Worm (Caenorhabditis elegans): ENCODE measurements around the gene vha-4.

The vha-4 gene

ce11 chrII:7880373-7880862 is 1.3 kb upstream of the vha-4 start, which contains the start of gene perm-1:
perm-1 (plus strand) TSS chrII:7880812.
- no peak for TF ChIP-seq unc-62 (GFP tag; optimal IDR thresholded peaks at IDR 0.05)

DNA sequence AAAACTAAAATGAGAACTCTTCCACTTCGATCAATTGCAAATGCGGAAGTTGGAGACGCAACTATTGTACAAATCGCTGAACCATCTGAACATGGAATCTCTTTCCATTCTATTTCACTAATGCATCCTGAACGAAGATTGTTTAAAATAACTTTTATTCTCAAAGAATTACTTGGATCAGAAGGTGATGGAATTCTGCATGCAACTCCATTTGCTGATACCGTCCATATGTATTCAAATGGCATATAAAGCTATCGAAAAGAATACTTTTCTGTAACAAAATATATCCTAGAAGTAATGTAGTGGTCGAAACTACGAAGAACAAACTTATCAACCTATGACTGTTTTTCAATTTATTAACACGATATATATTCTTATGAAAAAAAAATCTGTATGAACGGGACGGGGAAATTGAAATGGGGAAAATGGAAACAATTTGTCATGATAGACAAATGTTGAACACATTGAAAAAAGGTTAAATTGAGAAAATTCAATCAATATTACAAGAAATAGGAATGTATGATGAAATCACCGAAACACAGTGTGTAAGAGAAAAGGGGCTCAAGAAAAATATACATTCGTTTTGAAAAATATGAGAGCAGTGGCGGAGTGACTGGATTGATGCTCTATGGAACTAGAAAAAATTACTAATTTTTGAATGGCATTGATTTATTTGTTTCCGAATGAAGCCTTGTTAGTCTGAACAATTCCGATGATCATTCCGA is 1.2 kb downstream of the vha-4 start, which contains the start of gene T01H3.2:
TSS of gene T01H3.2 (minus strand) at position 251 of the 725 bp plus-strand sequence.
- TF ChIP-seq unc-62 (GFP tag; optimal IDR thresholded peaks at IDR 0.05), result no peak

- TF ChIP-seq unc-62 (GFP tag; optimal IDR thresholded peaks at IDR 0.05), result no peak
Measured at ce11 chrII:7873843-7874372, 5.2 kb downstream of the vha-4 start, which contains the start of gene T01H3.3. T01H3.3 (minus strand) TSS chrII:7873893.

DNA sequence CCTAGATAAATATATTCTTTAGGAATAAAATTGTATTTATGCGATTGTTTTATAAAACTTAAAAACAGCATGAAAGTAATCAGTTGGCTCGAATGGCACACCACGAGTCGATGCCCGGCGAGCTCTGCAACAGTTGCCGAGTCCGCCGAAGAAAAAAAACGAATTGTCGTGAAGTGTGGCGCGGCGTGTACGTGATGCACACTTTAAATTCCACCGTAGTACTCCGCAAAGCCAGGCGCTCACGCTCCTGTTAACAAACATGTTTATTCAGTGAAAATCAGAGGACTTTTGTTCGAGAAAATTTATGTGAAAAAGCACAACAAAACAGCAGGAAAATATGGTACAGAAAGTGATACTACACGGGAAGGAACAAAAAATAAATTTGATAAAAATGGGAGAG is 8.5 kb downstream of the vha-4 start:
- TF ChIP-seq unc-62 (GFP tag; optimal IDR thresholded peaks at IDR 0.05), result no peak

DNA sequence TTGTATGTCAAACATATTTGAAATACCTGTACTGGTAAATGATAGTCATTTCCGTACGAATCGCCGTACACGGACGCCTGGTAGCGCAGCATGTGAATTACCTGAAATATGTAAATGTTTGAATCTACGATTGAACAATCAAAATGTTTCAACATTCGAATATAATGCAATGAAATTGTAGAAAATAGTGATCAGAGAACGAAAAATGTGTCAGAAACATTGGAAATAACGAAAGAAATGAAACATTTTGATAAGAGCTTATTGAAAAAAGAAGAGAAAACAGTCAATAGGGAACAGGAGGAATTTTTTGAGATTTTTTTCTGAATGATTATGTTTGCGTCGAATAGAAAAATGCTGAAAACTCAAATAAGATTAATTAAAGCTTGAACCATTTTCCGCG is 9.1 kb downstream of the vha-4 start, which contains the start of gene ztf-17:
TSS of gene ztf-17 (minus strand) at position 101 of the 400 bp plus-strand sequence.
- no peak for TF ChIP-seq unc-62 (GFP tag; optimal IDR thresholded peaks at IDR 0.05)

DNA sequence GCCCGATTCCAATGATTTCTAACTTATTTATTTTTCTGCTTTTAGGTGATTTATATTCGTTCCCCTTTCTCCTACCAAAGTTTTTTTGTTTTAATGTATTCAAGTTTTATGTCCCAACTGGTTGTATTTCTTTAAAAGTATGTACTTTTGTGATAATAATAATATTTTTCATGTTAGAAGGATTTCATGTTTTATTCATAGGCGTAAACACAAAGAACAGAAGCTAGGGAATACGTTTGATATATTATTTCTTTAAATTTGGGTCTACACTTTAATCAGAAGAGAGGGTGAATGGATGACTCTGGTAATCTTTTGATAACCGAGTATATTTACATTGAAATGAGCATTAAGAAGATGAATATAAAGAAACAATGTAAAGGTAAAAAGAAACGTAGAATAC is 13.0 kb downstream of the vha-4 start:
- TF ChIP-seq unc-62 (GFP tag; optimal IDR thresholded peaks at IDR 0.05), result no peak

- no peak for TF ChIP-seq unc-62 (GFP tag; optimal IDR thresholded peaks at IDR 0.05)
Measured at ce11 chrII:7864892-7865291, 14.2 kb downstream of the vha-4 start.

ce11 chrII:7864207-7864606 is 14.9 kb downstream of the vha-4 start, which contains the start of gene ostb-1:
ostb-1 (plus strand) TSS chrII:7864507.
- TF ChIP-seq unc-62 (GFP tag; optimal IDR thresholded peaks at IDR 0.05), result no peak

DNA sequence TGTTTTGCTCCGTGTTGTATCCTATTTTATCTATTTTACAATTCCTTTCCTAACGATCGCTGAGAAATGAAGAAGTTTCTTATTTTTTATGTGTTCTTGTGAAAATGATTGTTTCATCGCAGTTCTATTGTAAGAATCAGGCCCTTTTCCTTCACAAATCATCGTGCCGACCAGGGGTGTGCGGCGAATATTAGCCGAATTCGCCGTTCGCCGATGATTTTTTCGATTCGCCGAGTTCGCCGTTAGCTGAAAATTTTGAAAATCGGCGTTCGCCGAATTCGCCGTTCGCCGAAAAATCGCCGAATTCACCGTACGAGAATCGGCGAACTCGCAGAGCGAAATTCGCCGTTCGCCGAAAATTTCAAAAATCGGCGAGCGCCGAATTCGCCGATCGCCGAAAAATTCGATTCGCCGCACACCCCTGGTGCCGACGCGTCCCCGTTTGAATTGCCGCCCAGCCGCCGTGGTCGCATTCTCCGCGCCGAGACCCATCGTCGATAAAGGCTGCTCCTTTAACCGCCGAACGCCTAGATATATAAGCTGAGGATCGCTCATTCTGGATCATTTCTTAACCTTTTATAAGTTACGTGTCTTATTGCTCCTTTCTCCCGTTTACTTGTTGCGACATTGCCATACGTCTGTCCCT is 15.5 kb downstream of the vha-4 start:
- no peak for TF ChIP-seq unc-62 (GFP tag; optimal IDR thresholded peaks at IDR 0.05)

DNA sequence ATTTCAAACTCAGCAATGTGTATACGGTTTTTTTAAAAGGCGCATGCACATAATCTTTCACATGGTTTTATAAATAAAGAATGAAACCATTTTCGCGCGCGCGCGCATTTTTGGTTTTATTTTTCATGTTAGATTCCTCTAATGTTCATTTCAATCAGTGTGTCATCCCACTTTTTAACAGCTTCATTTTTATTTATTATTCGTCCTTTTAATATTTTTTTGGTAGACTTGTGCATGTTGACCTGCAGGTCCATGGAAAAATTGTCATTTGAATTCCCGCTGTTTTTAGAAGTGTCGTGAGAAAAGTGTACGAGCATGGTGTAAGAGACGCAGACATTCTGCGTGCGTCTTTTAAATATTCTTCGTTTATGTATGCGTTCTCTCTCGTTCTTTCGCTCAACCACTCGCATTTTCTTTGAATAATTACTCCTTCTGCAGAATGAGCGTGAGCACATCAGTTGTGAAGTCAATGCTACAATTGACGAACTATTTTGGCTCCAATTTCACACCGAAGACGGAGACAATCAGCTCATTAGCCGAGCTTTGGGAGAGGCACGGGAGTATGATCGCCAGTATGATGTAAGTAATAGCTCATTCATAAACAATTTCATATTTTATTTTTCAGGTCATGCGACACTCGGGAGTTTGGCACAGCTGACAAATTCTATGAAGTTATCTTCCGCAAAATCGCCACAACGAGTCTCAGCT is 18.7 kb downstream of the vha-4 start, which contains the start of gene lin-5:
TSS of gene lin-5 (plus strand) at position 354 of the 708 bp plus-strand sequence.
- no peak for TF ChIP-seq unc-62 (GFP tag; optimal IDR thresholded peaks at IDR 0.05)

- TF ChIP-seq unc-62 (GFP tag; optimal IDR thresholded peaks at IDR 0.05), result no peak
Measured at ce11 chrII:7858101-7858500, 21.0 kb downstream of the vha-4 start, which contains the start of gene sds-22. sds-22 (plus strand) TSS chrII:7858401.

ce11 chrII:7857485-7858010 is 21.6 kb downstream of the vha-4 start, which contains the start of the genes cec-3 and T09A5.15:
cec-3 (minus strand) TSS chrII:7857600.
T09A5.15 (plus strand) TSS chrII:7857960.
- TF ChIP-seq unc-62 (GFP tag; optimal IDR thresholded peaks at IDR 0.05), result no peak

ce11 chrII:7855619-7856018 is 23.5 kb downstream of the vha-4 start, which contains the start of gene mdmh-35:
mdmh-35 (minus strand) TSS chrII:7855719.
- no peak for TF ChIP-seq unc-62 (GFP tag; optimal IDR thresholded peaks at IDR 0.05)

- TF ChIP-seq unc-62 (GFP tag; optimal IDR thresholded peaks at IDR 0.05), result no peak
Measured at ce11 chrII:7854942-7855341, 24.2 kb downstream of the vha-4 start, which contains the start of gene mdt-10. mdt-10 (minus strand) TSS chrII:7855042.

ce11 chrII:7853679-7854078 is 25.4 kb downstream of the vha-4 start, which contains the start of gene T09A5.5:
T09A5.5 (minus strand) TSS chrII:7853779.
- no peak for TF ChIP-seq unc-62 (GFP tag; optimal IDR thresholded peaks at IDR 0.05)

Data from whole organism, dauer.